Worm (Caenorhabditis elegans) whole organism, L4/young adult: Measurements from ENCODE around the gene M70.5.

Experiments
- W03F9.2 ChIP-seq: fragments of 150-350 bp; optimal IDR thresholded peaks from 2 replicates; lab custom pipeline; 2014; ENCODE audit warnings: missing biosample characterization, missing genetic modification characterization
- dao-5 ChIP-seq: sonication (generic microtip); optimal IDR thresholded peaks from 2 replicates; lab custom pipeline; 2016; ENCODE audit warnings: missing genotype, missing genetic modification characterization, moderate library complexity, missing compliant biosample characterization

ce11 chrIV:2284462-2285047 is 9.1 kb upstream of the M70.5 start:
- TF ChIP-seq W03F9.2 (no peak), dao-5 (tag; lab: Kevin White, UChicago) (no peak)
